Worm (Caenorhabditis elegans) whole organism, young adult: ENCODE results near the gene anp-1.

Experiments used
- akir-1 ChIP-seq: fragments of 200-800 bp; sonication (Bioruptor generic); optimal IDR thresholded peaks from 2 replicates; lab custom pipeline; 2018; ENCODE audit warnings: mild to moderate bottlenecking, missing genetic modification characterization, moderate library complexity, missing compliant biosample characterization
- hsf-1 ChIP-seq: fragments of 200-800 bp; sonication (Bioruptor generic); IDR thresholded peaks from 2 replicates; pipeline ENCODE4 v1.3.6; 2022; ENCODE audit warnings: missing genetic modification reagents, missing genetic modification characterization, missing compliant biosample characterization
- snpc-4 ChIP-seq, 5 experiments: fragments of 150-350 bp in 1 of 5; sonication (generic microtip) in 4 of 5; optimal IDR thresholded peaks; 2 replicates each; lab custom pipeline; 2014 to 2018; ENCODE audit warnings: missing genetic modification characterization in 5 of 5, missing biosample characterization in 3 of 5, antibody characterized with exemption in 2 of 5, mild to moderate bottlenecking in 2 of 5, missing compliant biosample characterization in 2 of 5, missing genotype in 2 of 5, moderate library complexity in 2 of 5, missing genetic modification reagents in 1 of 5
- unc-62 ChIP-seq: fragments of 150-350 bp; optimal IDR thresholded peaks from 2 replicates; lab custom pipeline; 2014; ENCODE audit warnings: missing biosample characterization, missing genetic modification reagents, missing genetic modification characterization

DNA sequence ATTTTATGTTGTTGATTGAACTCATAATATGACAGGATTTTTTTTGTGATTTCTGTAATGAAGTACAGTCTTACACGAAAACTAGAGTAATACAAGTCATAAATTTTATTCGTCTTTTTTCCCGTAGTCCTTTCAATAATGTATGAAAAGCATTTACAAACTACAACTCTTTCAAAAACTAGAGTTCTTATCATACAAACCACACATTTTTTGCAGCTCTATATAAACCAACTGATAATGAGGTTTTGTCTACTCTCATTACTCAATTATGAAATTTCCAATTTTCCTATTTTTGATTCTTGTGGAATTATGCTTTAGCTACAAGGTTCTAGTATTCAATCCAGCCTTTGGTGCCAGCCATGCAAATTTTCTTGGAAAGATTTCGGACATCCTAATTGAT is 34.5 kb upstream of the anp-1 start, which contains the start of gene ugt-16:
- TF ChIP-seq unc-62 (GFP tag; lab: Kevin White, UChicago) = no peak
- TF ChIP-seq snpc-4 (GFP tag; optimal IDR thresholded peaks at IDR 0.05; lab: Kevin White, UChicago) = no peak
- no peak for TF ChIP-seq snpc-4 (tag; optimal IDR thresholded peaks at IDR 0.05; lab: Kevin White, UChicago)
- no peak for TF ChIP-seq akir-1 (GFP tag; lab: Kevin White, UChicago)
- TF ChIP-seq hsf-1 (GFP tag; lab: Robert Waterston, UW) = no peak
